2 fruit fly cellular contexts compared by ENCODE assay signal in genomic region chr2L:17421366-17421765, dm6.
TF ChIP-seq lines count a peak whose summit lies in the region.

No protein-coding gene starts in this region.

TF ChIP-seq in whole organism, embryonic, 481 proteins besides CTCF, POLR2A, EP300 and RAD21 (continued from another document):
- 0 out of 2 replicates have a peak, but pooled peaks have one; percentile 34 for TF ChIP-seq Drgx (GFP tag; IDR thresholded peaks at IDR 0.05; lab: Robert Waterston, UW)
- TF ChIP-seq CG4404 (GFP tag; IDR thresholded peaks at IDR 0.05; lab: Robert Waterston, UW) = peak; percentile 25; the same call in 1 of the 2 replicates
- TF ChIP-seq D19B (GFP tag; optimal IDR thresholded peaks at IDR 0.05; lab: Kevin White, UChicago) = peak; percentile 0
- peak; percentile 45 for TF ChIP-seq Meics (GFP tag; optimal IDR thresholded peaks at IDR 0.05; lab: Kevin White, UChicago)
- TF ChIP-seq crp (GFP tag; optimal IDR thresholded peaks at IDR 0.05; lab: Kevin White, UChicago) = no peak
- TF ChIP-seq Chrac-16 (GFP tag; optimal IDR thresholded peaks at IDR 0.05; lab: Kevin White, UChicago) = no peak
- peak; percentile 37 for TF ChIP-seq CG2120 (GFP tag; optimal IDR thresholded peaks at IDR 0.05; lab: Kevin White, UChicago)
- TF ChIP-seq Oli (tag; optimal IDR thresholded peaks at IDR 0.05; lab: Kevin White, UChicago) = peak; percentile 47
- TF ChIP-seq dmrt99B (tag; optimal IDR thresholded peaks at IDR 0.05; lab: Kevin White, UChicago) = peak; percentile 48
- TF ChIP-seq kay (GFP tag; optimal IDR thresholded peaks at IDR 0.05; lab: Kevin White, UChicago) = no peak
- TF ChIP-seq CG17385 (GFP tag; optimal IDR thresholded peaks at IDR 0.05; lab: Kevin White, UChicago) = peak; percentile 24
- peak; percentile 3 for TF ChIP-seq CG13296 (GFP tag; optimal IDR thresholded peaks at IDR 0.05; lab: Kevin White, UChicago)
- TF ChIP-seq pan (optimal IDR thresholded peaks at IDR 0.05; lab: Kevin White, UChicago) = no peak
- TF ChIP-seq pan (GFP tag; optimal IDR thresholded peaks at IDR 0.05 in 1 of 2, IDR thresholded peaks at IDR 0.05 in 1 of 2) = peak in 1 of 2 experiments; percentile 44
- no peak for TF ChIP-seq gcm (GFP tag; optimal IDR thresholded peaks at IDR 0.05; lab: Kevin White, UChicago)
- no peak for TF ChIP-seq CG1529 (GFP tag; optimal IDR thresholded peaks at IDR 0.05; lab: Kevin White, UChicago)
- peak; percentile 27 for TF ChIP-seq CG18599 (GFP tag; optimal IDR thresholded peaks at IDR 0.05; lab: Kevin White, UChicago)
- no peak for TF ChIP-seq wor (GFP tag; IDR thresholded peaks at IDR 0.05; lab: Robert Waterston, UW)
- peak; percentile 3 for TF ChIP-seq Hr3 (GFP tag; optimal IDR thresholded peaks at IDR 0.05; lab: Kevin White, UChicago)
- peak; percentile 61 for TF ChIP-seq CG2678 (tag; optimal IDR thresholded peaks at IDR 0.05; lab: Kevin White, UChicago)
- no peak for TF ChIP-seq CG4328 (GFP tag; optimal IDR thresholded peaks at IDR 0.05; lab: Kevin White, UChicago)
- TF ChIP-seq CG30403 (GFP tag; optimal IDR thresholded peaks at IDR 0.05; lab: Kevin White, UChicago) = peak; percentile 28
- TF ChIP-seq CG14014 (GFP tag; IDR thresholded peaks at IDR 0.05; lab: Robert Waterston, UW) = 0 out of 2 replicates have a peak, but pooled peaks have one; percentile 19
- no peak; the same call in 1 of the 2 replicates for TF ChIP-seq al (GFP tag; IDR thresholded peaks at IDR 0.05; lab: Robert Waterston, UW)
- TF ChIP-seq CG17186 (GFP tag; optimal IDR thresholded peaks at IDR 0.05; lab: Kevin White, UChicago) = no peak
- TF ChIP-seq CG13123 (GFP tag; optimal IDR thresholded peaks at IDR 0.05; lab: Kevin White, UChicago) = no peak
- TF ChIP-seq prd (optimal IDR thresholded peaks at IDR 0.05; lab: Kevin White, UChicago) = no peak
- TF ChIP-seq prd (GFP tag; IDR thresholded peaks at IDR 0.05; lab: Robert Waterston, UW) = peak; percentile 43
- peak; percentile 10 for TF ChIP-seq Fer3 (tag; optimal IDR thresholded peaks at IDR 0.05; lab: Kevin White, UChicago)
- no peak for TF ChIP-seq Elba2 (GFP tag; optimal IDR thresholded peaks at IDR 0.05; lab: Kevin White, UChicago)
- TF ChIP-seq CG15514 (GFP tag; optimal IDR thresholded peaks at IDR 0.05; lab: Kevin White, UChicago) = peak; percentile 3
- TF ChIP-seq pros (GFP tag; optimal IDR thresholded peaks at IDR 0.05; lab: Kevin White, UChicago) = no peak
- peak; percentile 60 for TF ChIP-seq Sox102F (GFP tag; optimal IDR thresholded peaks at IDR 0.05; lab: Kevin White, UChicago)
- no peak for TF ChIP-seq inv (GFP tag; IDR thresholded peaks at IDR 0.05; lab: Robert Waterston, UW; ENCODE audit: partially characterized antibody)
- peak; percentile 43 for TF ChIP-seq row (GFP tag; IDR thresholded peaks at IDR 0.05; lab: Robert Waterston, UW)
- no peak for TF ChIP-seq CG10543 (GFP tag; optimal IDR thresholded peaks at IDR 0.05; lab: Kevin White, UChicago)
- TF ChIP-seq CG15696 (tag; optimal IDR thresholded peaks at IDR 0.05; lab: Kevin White, UChicago) = no peak
- TF ChIP-seq PHDP (tag; optimal IDR thresholded peaks at IDR 0.05; lab: Kevin White, UChicago) = peak; percentile 26
- peak; percentile 44 for TF ChIP-seq CG3281 (GFP tag; optimal IDR thresholded peaks at IDR 0.05; lab: Kevin White, UChicago)
- no peak for TF ChIP-seq Dip3 (GFP tag; optimal IDR thresholded peaks at IDR 0.05; lab: Kevin White, UChicago)
- peak; percentile 49 for TF ChIP-seq Atf6 (GFP tag; IDR thresholded peaks at IDR 0.05; lab: Robert Waterston, UW)
- peak; percentile 36; the same call in 1 of the 3 replicates for TF ChIP-seq CG17361 (GFP tag; IDR thresholded peaks at IDR 0.05; lab: Robert Waterston, UW)
- peak; percentile 35 for TF ChIP-seq Hmr (GFP tag; optimal IDR thresholded peaks at IDR 0.05; lab: Kevin White, UChicago)
- TF ChIP-seq CG10321 (GFP tag; IDR thresholded peaks at IDR 0.05; lab: Robert Waterston, UW) = no peak
- peak; percentile 3 for TF ChIP-seq cwo (GFP tag; optimal IDR thresholded peaks at IDR 0.05; lab: Kevin White, UChicago)

TF ChIP-seq in whole organism, prepupa, 60 proteins besides CTCF, POLR2A, EP300 and RAD21 (continued from another document):
- TF ChIP-seq CG7368 (GFP tag; optimal IDR thresholded peaks at IDR 0.05; lab: Kevin White, UChicago) (no peak), CG3919 (GFP tag; optimal IDR thresholded peaks at IDR 0.05; lab: Kevin White, UChicago) (no peak), fd59A (GFP tag; optimal IDR thresholded peaks at IDR 0.05; lab: Kevin White, UChicago) (no peak), fd85E (GFP tag; optimal IDR thresholded peaks at IDR 0.05; lab: Kevin White, UChicago) (no peak), CG6792 (GFP tag; optimal IDR thresholded peaks at IDR 0.05; lab: Kevin White, UChicago) (peak; percentile 21), CG6276 (GFP tag; optimal IDR thresholded peaks at IDR 0.05; lab: Kevin White, UChicago) (no peak), Hr38 (GFP tag; optimal IDR thresholded peaks at IDR 0.05; lab: Kevin White, UChicago) (no peak), CG8319 (GFP tag; optimal IDR thresholded peaks at IDR 0.05; lab: Kevin White, UChicago) (peak; percentile 20), Hr39 (GFP tag; optimal IDR thresholded peaks at IDR 0.05; lab: Kevin White, UChicago) (no peak), CG6854 (GFP tag; optimal IDR thresholded peaks at IDR 0.05; lab: Kevin White, UChicago) (no peak), achi (GFP tag; optimal IDR thresholded peaks at IDR 0.05; lab: Kevin White, UChicago) (peak; percentile 26), CG8632 (GFP tag; optimal IDR thresholded peaks at IDR 0.05; lab: Kevin White, UChicago) (peak; percentile 65), eg (GFP tag; IDR thresholded peaks at IDR 0.05; lab: Robert Waterston, UW) (peak; percentile 45; the same call in 1 of the 3 replicates), CG6808 (GFP tag; optimal IDR thresholded peaks at IDR 0.05; lab: Kevin White, UChicago) (peak; percentile 59), topi (GFP tag; optimal IDR thresholded peaks at IDR 0.05; lab: Kevin White, UChicago) (no peak), Sox102F (GFP tag; optimal IDR thresholded peaks at IDR 0.05; lab: Kevin White, UChicago) (peak; percentile 57), svp (GFP tag; lab: Kevin White, UChicago) (peak; percentile 64), Lpt (GFP tag; optimal IDR thresholded peaks at IDR 0.05; lab: Kevin White, UChicago) (no peak), Eip93F (GFP tag; optimal IDR thresholded peaks at IDR 0.05; lab: Kevin White, UChicago) (no peak), spab (GFP tag; optimal IDR thresholded peaks at IDR 0.05; lab: Kevin White, UChicago) (peak; percentile 52), CG15336 (GFP tag; IDR thresholded peaks at IDR 0.05; lab: Robert Waterston, UW) (peak; percentile 61; the same call in 1 of the 2 replicates), Smox (GFP tag; optimal IDR thresholded peaks at IDR 0.05; lab: Kevin White, UChicago) (peak; percentile 4), pdm3 (GFP tag; optimal IDR thresholded peaks at IDR 0.05; lab: Kevin White, UChicago) (peak; percentile 53), CG9139 (GFP tag; optimal IDR thresholded peaks at IDR 0.05; lab: Kevin White, UChicago) (no peak), OdsH (GFP tag; optimal IDR thresholded peaks at IDR 0.05; lab: Kevin White, UChicago) (peak; percentile 35), ss (GFP tag; optimal IDR thresholded peaks at IDR 0.05; lab: Kevin White, UChicago) (no peak), Met (GFP tag; optimal IDR thresholded peaks at IDR 0.05; lab: Kevin White, UChicago) (peak; percentile 60), CG10669 (GFP tag; optimal IDR thresholded peaks at IDR 0.05; lab: Kevin White, UChicago) (peak; percentile 57), CG10631 (GFP tag; optimal IDR thresholded peaks at IDR 0.05; lab: Kevin White, UChicago) (peak; percentile 51), Ets96B (tag; optimal IDR thresholded peaks at IDR 0.05; lab: Kevin White, UChicago) (no peak), lz (GFP tag; optimal IDR thresholded peaks at IDR 0.05; lab: Kevin White, UChicago) (peak; percentile 46), dac (GFP tag; optimal IDR thresholded peaks at IDR 0.05; lab: Kevin White, UChicago) (no peak), Gug (GFP tag; IDR thresholded peaks at IDR 0.05; lab: Robert Waterston, UW) (no peak), CG31627 (GFP tag; optimal IDR thresholded peaks at IDR 0.05; lab: Kevin White, UChicago) (peak; percentile 52), Sox14 (GFP tag; optimal IDR thresholded peaks at IDR 0.05; lab: Kevin White, UChicago) (peak; percentile 13), CG11762 (GFP tag; optimal IDR thresholded peaks at IDR 0.05; lab: Kevin White, UChicago; ENCODE audit: insufficient read depth) (peak; percentile 21), CG11902 (GFP tag; optimal IDR thresholded peaks at IDR 0.05; lab: Kevin White, UChicago) (no peak)
